Worm (Caenorhabditis elegans) whole organism, L4 larva: Measurements from ENCODE around the gene smgl-2.
A peak's percentile ranks its signal among the peaks of the same experiment; 100 is the strongest.

Experiments
- D1046.2 ChIP-seq: fragments of 200-800 bp; sonication (Bioruptor generic); IDR thresholded peaks from 2 replicates; pipeline ENCODE4 v1.3.6; 2022; ENCODE audit warnings: missing genetic modification characterization, missing compliant biosample characterization
- F10B5.3 ChIP-seq: sonication (generic microtip); optimal IDR thresholded peaks from 2 replicates; lab custom pipeline; 2016; ENCODE audit warnings: mild to moderate bottlenecking, missing genetic modification characterization, missing compliant biosample characterization
- F26F4.8 ChIP-seq: fragments of 200-800 bp; sonication (Bioruptor generic); conservative IDR thresholded peaks from 2 replicates; pipeline ENCODE4 v1.3.6; 2022; ENCODE audit warnings: missing genetic modification characterization, missing compliant biosample characterization
- F37D6.2 ChIP-seq: sonication (generic microtip); optimal IDR thresholded peaks from 2 replicates; lab custom pipeline; 2016; ENCODE audit warnings: mild to moderate bottlenecking, missing genetic modification characterization, missing compliant biosample characterization
- Y48G9A.11 ChIP-seq: fragments of 200-800 bp; sonication (Bioruptor generic); IDR thresholded peaks from 2 replicates; pipeline ENCODE4 v1.3.6; 2022; ENCODE audit warnings: missing genetic modification reagents, missing genetic modification characterization, missing compliant biosample characterization
- ZK546.5 ChIP-seq, 2 experiments: sonication (generic microtip); optimal IDR thresholded peaks; 2 replicates each; lab custom pipeline; 2017; ENCODE audit warnings: missing biosample characterization in 2 of 2, missing genetic modification characterization in 2 of 2
- aha-1 ChIP-seq: fragments of 150-350 bp; peaks from one replicate; lab custom pipeline; 2014; ENCODE audit warnings: missing biosample characterization, missing genetic modification characterization
- ceh-32 ChIP-seq: sonication (generic microtip); optimal IDR thresholded peaks from 2 replicates; lab custom pipeline; 2016; ENCODE audit warnings: mild to moderate bottlenecking, missing genetic modification characterization, missing compliant biosample characterization; ENCODE audit not compliant: poor library complexity
- dmd-8 ChIP-seq: fragments of 200-800 bp; sonication (Bioruptor generic); IDR thresholded peaks from 2 replicates; pipeline ENCODE4 v1.3.6; 2022; ENCODE audit warnings: missing genetic modification characterization, missing compliant biosample characterization
- dpl-1 ChIP-seq: fragments of 150-350 bp; optimal IDR thresholded peaks from 2 replicates; lab custom pipeline; 2014; ENCODE audit warnings: missing biosample characterization, missing genetic modification reagents, missing genetic modification characterization
- duxl-1 ChIP-seq: sonication (generic microtip); optimal IDR thresholded peaks from 2 replicates; lab custom pipeline; 2016; ENCODE audit warnings: mild to moderate bottlenecking, missing genetic modification characterization, moderate library complexity, missing compliant biosample characterization; ENCODE audit not compliant: poor library complexity
- dve-1 ChIP-seq: sonication (generic microtip); optimal IDR thresholded peaks from 2 replicates; lab custom pipeline; 2017; ENCODE audit warnings: antibody characterized with exemption, mild to moderate bottlenecking, missing genetic modification characterization, missing compliant biosample characterization; ENCODE audit not compliant: insufficient read depth
- egl-27 ChIP-seq: sonication (generic microtip); optimal IDR thresholded peaks from 3 replicates; lab custom pipeline; 2017; ENCODE audit warnings: missing biosample characterization, missing genetic modification reagents, missing genetic modification characterization
- fkh-10 ChIP-seq: fragments of 150-350 bp; optimal IDR thresholded peaks from 2 replicates; lab custom pipeline; 2014; ENCODE audit warnings: missing biosample characterization, missing genetic modification reagents, missing genetic modification characterization
- gei-8 ChIP-seq: fragments of 200-800 bp; sonication (Bioruptor generic); optimal IDR thresholded peaks from 2 replicates; lab custom pipeline; 2018; ENCODE audit warnings: mild to moderate bottlenecking, missing genetic modification characterization, missing compliant biosample characterization
- hif-1 ChIP-seq, 2 experiments: sonication (generic microtip); optimal IDR thresholded peaks; 2 replicates each; lab custom pipeline; 2016 to 2017; ENCODE audit warnings: missing compliant biosample characterization in 2 of 2, missing genetic modification characterization in 2 of 2, missing genetic modification reagents in 2 of 2, missing genotype in 2 of 2, mild to moderate bottlenecking in 1 of 2
- hlh-11 ChIP-seq: fragments of 200-800 bp; sonication (Bioruptor generic); optimal IDR thresholded peaks from 2 replicates; lab custom pipeline; 2018; ENCODE audit warnings: mild to moderate bottlenecking, missing genetic modification characterization, missing compliant biosample characterization
- lin-15B ChIP-seq: fragments of 150-350 bp; sonication (generic microtip); optimal IDR thresholded peaks from 3 replicates; lab custom pipeline; 2014; ENCODE audit warnings: missing biosample characterization, missing genetic modification characterization
- lin-38 ChIP-seq: fragments of 200-800 bp; sonication (Bioruptor generic); IDR thresholded peaks from 2 replicates; pipeline ENCODE4 v1.3.6; 2022; ENCODE audit warnings: missing genetic modification reagents, missing genetic modification characterization, missing compliant biosample characterization
- lin-39 ChIP-seq: fragments of 150-350 bp; optimal IDR thresholded peaks from 2 replicates; lab custom pipeline; 2014; ENCODE audit warnings: missing biosample characterization, missing genetic modification reagents, missing genetic modification characterization
- lir-3 ChIP-seq: sonication (generic microtip); optimal IDR thresholded peaks from 2 replicates; lab custom pipeline; 2016; ENCODE audit warnings: mild to moderate bottlenecking, missing genetic modification characterization, missing compliant biosample characterization
- lsy-2 ChIP-seq, 2 experiments: fragments of 150-350 bp in 1 of 2; sonication (generic microtip) in 1 of 2; optimal IDR thresholded peaks; 2 replicates each; lab custom pipeline; 2014 to 2017; ENCODE audit warnings: missing biosample characterization in 2 of 2, missing genetic modification characterization in 2 of 2
- madf-5 ChIP-seq, 2 experiments: fragments of 200-800 bp; sonication (Bioruptor generic); IDR thresholded peaks; 2 replicates each; pipeline ENCODE4 v1.3.6; 2022; ENCODE audit warnings: missing compliant biosample characterization in 2 of 2, missing genetic modification characterization in 2 of 2
- mdl-1 ChIP-seq, 2 experiments: fragments of 150-350 bp in 1 of 2; sonication (generic microtip) in 1 of 2; optimal IDR thresholded peaks; 2 replicates each; lab custom pipeline; 2014 to 2017; ENCODE audit warnings: missing biosample characterization in 2 of 2, missing genetic modification characterization in 2 of 2
- mdt-29 ChIP-seq: fragments of 200-800 bp; sonication (Bioruptor generic); IDR thresholded peaks from 2 replicates; pipeline ENCODE4 v1.3.6; 2022; ENCODE audit warnings: missing genetic modification reagents, missing genetic modification characterization, missing compliant biosample characterization
- mes-2 ChIP-seq: sonication (generic microtip); optimal IDR thresholded peaks from 2 replicates; lab custom pipeline; 2016; ENCODE audit warnings: missing genotype, mild to moderate bottlenecking, missing genetic modification characterization, missing compliant biosample characterization; ENCODE audit not compliant: poor library complexity, severe bottlenecking
- nhr-10 ChIP-seq: fragments of 150-350 bp; optimal IDR thresholded peaks from 2 replicates; lab custom pipeline; 2014; ENCODE audit warnings: missing biosample characterization, missing genetic modification characterization
- nhr-102 ChIP-seq: sonication (generic microtip); optimal IDR thresholded peaks from 2 replicates; lab custom pipeline; 2016; ENCODE audit warnings: mild to moderate bottlenecking, missing genetic modification characterization, moderate library complexity, missing compliant biosample characterization
- nhr-111 ChIP-seq: fragments of 200-800 bp; sonication (Bioruptor generic); optimal IDR thresholded peaks from 2 replicates; lab custom pipeline; 2018; ENCODE audit warnings: mild to moderate bottlenecking, missing genetic modification characterization, missing compliant biosample characterization
- nhr-28 ChIP-seq: fragments of 150-350 bp; optimal IDR thresholded peaks from 2 replicates; lab custom pipeline; 2014; ENCODE audit warnings: missing biosample characterization, missing genetic modification characterization
- set-16 ChIP-seq: fragments of 200-800 bp; sonication (Bioruptor generic); IDR thresholded peaks from 2 replicates; pipeline ENCODE4 v1.3.6; 2022; ENCODE audit warnings: missing genetic modification reagents, missing genetic modification characterization, missing compliant biosample characterization
- tag-97 ChIP-seq: fragments of 200-800 bp; sonication (Bioruptor generic); IDR thresholded peaks from 2 replicates; pipeline ENCODE4 v1.3.6; 2022; ENCODE audit warnings: missing genetic modification characterization, missing compliant biosample characterization
- vab-7 ChIP-seq: fragments of 200-800 bp; sonication (Bioruptor generic); IDR thresholded peaks from 2 replicates; pipeline ENCODE4 v1.3.6; 2022; ENCODE audit warnings: missing genetic modification reagents, missing genetic modification characterization, missing compliant biosample characterization
- zfp-3 ChIP-seq: fragments of 200-800 bp; sonication (Bioruptor generic); conservative IDR thresholded peaks from 2 replicates; pipeline ENCODE4 v1.3.6; 2022; ENCODE audit warnings: missing genetic modification reagents, missing genetic modification characterization, missing compliant biosample characterization
- ztf-11 ChIP-seq: fragments of 150-350 bp; optimal IDR thresholded peaks from 2 replicates; lab custom pipeline; 2014; ENCODE audit warnings: missing biosample characterization, missing genetic modification characterization

Gene smgl-2

DNA sequence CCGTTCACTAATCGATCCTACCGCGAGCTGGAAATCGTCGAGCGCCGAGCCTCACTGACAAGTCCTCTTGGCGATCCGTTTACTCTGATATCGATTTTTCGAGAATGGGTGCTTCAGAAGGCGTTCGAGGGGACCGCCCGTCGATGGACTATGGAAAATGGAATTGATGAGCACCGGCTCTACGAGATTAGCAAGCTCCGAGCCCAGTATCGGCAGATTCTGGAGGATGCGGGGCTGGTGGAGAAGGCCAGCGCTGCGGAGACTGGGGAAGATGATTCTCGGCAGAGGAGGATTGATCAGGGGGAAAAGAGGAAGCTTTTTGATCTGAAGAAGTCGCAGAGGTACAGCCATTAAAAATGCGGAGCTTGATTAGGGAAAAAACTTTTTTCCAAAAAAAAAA, 5.5 kb downstream of the smgl-2 start:
- TF ChIP-seq dmd-8 (0 out of 2 replicates have a peak, but pooled peaks have one; percentile 3), Y48G9A.11 (GFP tag; lab: Robert Waterston, UW) (no peak), set-16 (GFP tag; lab: Robert Waterston, UW) (peak; percentile 78)

DNA sequence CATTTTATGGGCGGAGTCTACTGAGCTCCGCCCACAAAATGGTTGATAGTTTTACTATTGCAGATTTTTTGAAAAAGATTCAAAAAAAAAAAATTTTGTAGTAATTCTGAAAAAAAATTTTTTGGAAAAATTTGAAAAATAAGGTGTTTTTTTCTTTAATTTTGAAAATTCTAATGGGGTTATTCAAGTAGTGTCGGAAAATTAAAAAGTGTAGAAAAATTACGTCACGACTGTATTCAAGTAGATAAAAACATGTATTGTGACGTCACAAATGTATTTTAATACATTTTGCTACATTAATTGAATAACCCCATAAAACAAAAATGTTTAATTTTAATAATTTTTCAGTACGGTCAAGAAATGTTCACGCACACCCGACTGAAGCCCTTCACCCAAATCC, 7.3 kb downstream of the smgl-2 start:
- no peak for TF ChIP-seq ZK546.5 (tag; optimal IDR thresholded peaks at IDR 0.05; lab: Kevin White, UChicago)
- no peak for TF ChIP-seq set-16 (GFP tag; lab: Robert Waterston, UW)

DNA sequence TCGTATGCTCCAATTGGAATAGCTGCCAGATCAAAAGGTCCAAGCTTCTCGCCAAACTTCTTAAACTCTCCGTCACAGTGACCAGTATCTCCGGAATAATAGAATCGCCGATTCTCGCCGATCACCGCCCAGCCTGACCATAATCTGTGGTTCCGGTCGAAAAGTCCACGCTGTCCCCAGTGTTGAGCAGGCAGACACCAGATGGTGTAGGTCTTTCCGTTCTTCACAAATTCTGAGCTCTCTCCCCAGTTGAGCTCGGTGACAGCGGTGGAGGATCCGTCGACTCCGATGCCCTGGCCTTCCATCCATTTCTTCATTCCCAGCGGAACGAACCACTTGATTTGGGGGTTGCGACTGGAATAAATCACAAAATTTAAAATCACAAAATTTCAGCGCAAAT, 10.3 kb downstream of the smgl-2 start:
- TF ChIP-seq duxl-1 (tag; lab: Kevin White, UChicago) (no peak), set-16 (GFP tag; lab: Robert Waterston, UW) (peak; percentile 56)

DNA sequence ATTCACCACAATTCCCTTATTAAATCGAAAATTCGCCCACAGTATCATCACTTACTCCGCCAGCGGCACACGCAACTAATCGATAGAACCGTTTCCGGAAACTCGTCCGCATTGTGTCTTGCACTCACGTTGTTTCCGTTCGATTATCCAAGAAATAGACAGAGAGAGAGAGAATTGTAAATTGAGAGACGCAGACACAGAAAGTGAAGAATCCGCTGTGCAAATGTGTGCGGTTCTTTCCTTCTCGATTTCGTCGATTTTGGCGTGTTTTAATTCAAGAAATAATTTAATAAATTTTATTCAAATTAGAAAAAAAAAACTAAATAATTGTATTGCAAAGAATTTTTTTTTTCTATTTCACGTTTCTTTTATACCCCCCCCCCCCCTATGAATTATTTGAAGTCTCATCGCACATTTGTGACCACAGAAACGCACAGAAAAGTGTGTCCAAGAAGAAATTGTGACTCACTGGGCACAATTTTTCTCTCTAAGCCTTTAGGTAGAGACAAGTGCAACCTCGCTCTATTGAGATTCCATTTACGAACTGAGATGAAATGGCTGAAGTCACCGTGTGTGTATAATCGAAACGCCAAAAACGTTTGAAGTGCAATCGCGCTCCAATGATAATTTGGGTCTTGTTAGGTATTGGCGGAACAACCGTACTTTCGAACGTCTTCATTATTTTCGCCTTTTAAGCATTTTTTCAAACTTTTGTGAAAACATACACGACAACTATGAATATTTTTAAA, 12.9 kb downstream of the smgl-2 start, which contains the start of gene nape-2:
nape-2 (minus strand) TSS at position 271 of the 749 bp plus-strand sequence.
- TF ChIP-seq hlh-11 (tag; lab: Kevin White, UChicago): peak; percentile 7
- peak in 1 of 2 experiments; percentile 24 for TF ChIP-seq lsy-2 (tag; optimal IDR thresholded peaks at IDR 0.05; lab: Kevin White, UChicago)
- no peak for TF ChIP-seq F10B5.3 (tag; lab: Kevin White, UChicago)
- no peak for TF ChIP-seq lir-3 (tag; lab: Kevin White, UChicago)
- peak; percentile 6 for TF ChIP-seq mes-2 (tag; lab: Kevin White, UChicago)
- TF ChIP-seq hif-1 (tag; optimal IDR thresholded peaks at IDR 0.05; lab: Kevin White, UChicago): no peak
- no peak for TF ChIP-seq nhr-10 (tag; lab: Kevin White, UChicago)
- TF ChIP-seq dve-1 (tag; lab: Kevin White, UChicago): peak; percentile 34
- no peak for TF ChIP-seq egl-27 (tag; lab: Kevin White, UChicago)
- no peak for TF ChIP-seq lin-15B
- no peak for TF ChIP-seq zfp-3 (GFP tag; lab: Robert Waterston, UW)
- peak; percentile 71 for TF ChIP-seq nhr-28 (tag; lab: Kevin White, UChicago)
- no peak for TF ChIP-seq F37D6.2 (tag; lab: Kevin White, UChicago)
- TF ChIP-seq vab-7: no peak
- TF ChIP-seq nhr-111: no peak
- no peak for TF ChIP-seq lin-39
- TF ChIP-seq F26F4.8 (GFP tag; lab: Robert Waterston, UW): no peak
- peak; percentile 37 for TF ChIP-seq nhr-102
- no peak for TF ChIP-seq mdt-29 (GFP tag; lab: Robert Waterston, UW)
- peak; percentile 30 for TF ChIP-seq dpl-1 (GFP tag; lab: Kevin White, UChicago)
- TF ChIP-seq ztf-11 (tag; lab: Kevin White, UChicago): no peak
- no peak for TF ChIP-seq ceh-32 (tag; lab: Kevin White, UChicago)
- no peak for TF ChIP-seq madf-5 (GFP tag; IDR thresholded peaks at IDR 0.05; lab: Robert Waterston, UW)
- no peak for TF ChIP-seq duxl-1 (tag; lab: Kevin White, UChicago)
- TF ChIP-seq aha-1 (tag; lab: Kevin White, UChicago): peak; percentile 97
- TF ChIP-seq D1046.2: no peak
- TF ChIP-seq tag-97 (GFP tag; lab: Robert Waterston, UW): no peak
- TF ChIP-seq mdl-1 (tag; optimal IDR thresholded peaks at IDR 0.05; lab: Kevin White, UChicago): no peak
- no peak for TF ChIP-seq fkh-10
- no peak for TF ChIP-seq set-16 (GFP tag; lab: Robert Waterston, UW)
- TF ChIP-seq lin-38 (GFP tag; lab: Robert Waterston, UW): peak; percentile 76
- TF ChIP-seq gei-8 (GFP tag; lab: Kevin White, UChicago): no peak
